Worm (Caenorhabditis elegans) whole organism, mixed stage, embryonic: ENCODE measurements around the gene srj-54.

Experiments used
- bed-3 ChIP-seq: fragments of 200-800 bp; sonication (Bioruptor generic); optimal IDR thresholded peaks from 3 replicates; lab custom pipeline; 2018; ENCODE audit warnings: mild to moderate bottlenecking, missing genetic modification characterization, moderate library complexity, missing compliant biosample characterization
- blmp-1 ChIP-seq: fragments of 150-350 bp; optimal IDR thresholded peaks from 2 replicates; lab custom pipeline; 2014; ENCODE audit warnings: missing biosample characterization, missing genetic modification characterization
- ceh-39 ChIP-seq: fragments of 150-350 bp; optimal IDR thresholded peaks from 2 replicates; lab custom pipeline; 2014; ENCODE audit warnings: missing biosample characterization, missing genetic modification characterization
- ceh-43 ChIP-seq: fragments of 200-800 bp; sonication (Bioruptor generic); optimal IDR thresholded peaks from 2 replicates; lab custom pipeline; 2018; ENCODE audit warnings: mild to moderate bottlenecking, missing genetic modification characterization, moderate library complexity, missing compliant biosample characterization
- ceh-83 ChIP-seq: fragments of 200-800 bp; sonication (Bioruptor generic); optimal IDR thresholded peaks from 2 replicates; lab custom pipeline; 2018; ENCODE audit warnings: mild to moderate bottlenecking, missing genetic modification characterization, missing compliant biosample characterization
- ces-1 ChIP-seq: fragments of 150-350 bp; optimal IDR thresholded peaks from 2 replicates; lab custom pipeline; 2014; ENCODE audit warnings: missing biosample characterization, missing genetic modification reagents, missing genetic modification characterization
- cnd-1 ChIP-seq: fragments of 200-800 bp; sonication (Bioruptor generic); optimal IDR thresholded peaks from 2 replicates; lab custom pipeline; 2018; ENCODE audit warnings: mild to moderate bottlenecking, missing genetic modification characterization, missing compliant biosample characterization
- drap-1 ChIP-seq: fragments of 200-800 bp; sonication (Bioruptor generic); optimal IDR thresholded peaks from 3 replicates; lab custom pipeline; 2018; ENCODE audit warnings: mild to moderate bottlenecking, missing genetic modification characterization, missing compliant biosample characterization
- elt-1 ChIP-seq: sonication (generic microtip); optimal IDR thresholded peaks from 2 replicates; lab custom pipeline; 2017; ENCODE audit warnings: missing genetic modification characterization, mild to moderate bottlenecking, missing compliant biosample characterization, antibody characterized with exemption, moderate library complexity, borderline replicate concordance; ENCODE audit not compliant: insufficient read depth
- elt-3 ChIP-seq: fragments of 150-350 bp; optimal IDR thresholded peaks from 2 replicates; lab custom pipeline; 2014; ENCODE audit warnings: missing biosample characterization, missing genetic modification characterization
- flh-1 ChIP-seq: fragments of 200-800 bp; sonication (Bioruptor generic); optimal IDR thresholded peaks from 2 replicates; lab custom pipeline; 2018; ENCODE audit warnings: mild to moderate bottlenecking, missing genetic modification characterization, moderate library complexity, missing compliant biosample characterization
- hlh-1 ChIP-seq: fragments of 150-350 bp; optimal IDR thresholded peaks from 2 replicates; lab custom pipeline; 2014; ENCODE audit warnings: missing biosample characterization, missing genetic modification reagents, missing genetic modification characterization
- lin-32 ChIP-seq: fragments of 200-800 bp; sonication (Bioruptor generic); optimal IDR thresholded peaks from 2 replicates; lab custom pipeline; 2018; ENCODE audit warnings: mild to moderate bottlenecking, missing genetic modification characterization, missing compliant biosample characterization
- lsy-2 ChIP-seq: fragments of 150-350 bp; optimal IDR thresholded peaks from 2 replicates; lab custom pipeline; 2014; ENCODE audit warnings: missing biosample characterization, missing genetic modification characterization
- mab-5 ChIP-seq: fragments of 150-350 bp; optimal IDR thresholded peaks from 2 replicates; lab custom pipeline; 2014; ENCODE audit warnings: missing biosample characterization, missing genetic modification characterization
- mep-1 ChIP-seq: fragments of 150-350 bp; optimal IDR thresholded peaks from 2 replicates; lab custom pipeline; 2017; ENCODE audit warnings: missing biosample characterization, missing genetic modification reagents, missing genetic modification characterization, inconsistent platforms
- mls-2 ChIP-seq: sonication (generic microtip); optimal IDR thresholded peaks from 2 replicates; lab custom pipeline; 2016; ENCODE audit warnings: mild to moderate bottlenecking, missing genetic modification characterization, moderate library complexity, missing compliant biosample characterization
- nhr-12 ChIP-seq: fragments of 150-350 bp; optimal IDR thresholded peaks from 2 replicates; lab custom pipeline; 2014; ENCODE audit warnings: missing biosample characterization, missing genetic modification characterization
- nhr-2 ChIP-seq: fragments of 150-350 bp; optimal IDR thresholded peaks from 2 replicates; lab custom pipeline; 2014; ENCODE audit warnings: missing biosample characterization, missing genetic modification characterization
- nhr-237 ChIP-seq: fragments of 150-350 bp; optimal IDR thresholded peaks from 2 replicates; lab custom pipeline; 2014; ENCODE audit warnings: missing biosample characterization, missing genetic modification characterization
- nhr-28 ChIP-seq: fragments of 150-350 bp; optimal IDR thresholded peaks from 2 replicates; lab custom pipeline; 2014; ENCODE audit warnings: missing biosample characterization, missing genetic modification characterization
- nhr-76 ChIP-seq: sonication (generic microtip); optimal IDR thresholded peaks from 2 replicates; lab custom pipeline; 2017; ENCODE audit warnings: missing biosample characterization, missing genetic modification characterization
- pha-4 ChIP-seq: fragments of 150-350 bp; optimal IDR thresholded peaks from 2 replicates; lab custom pipeline; 2018; ENCODE audit warnings: missing biosample characterization, missing genetic modification reagents, missing genetic modification characterization
- sptf-1 ChIP-seq: sonication (generic microtip); optimal IDR thresholded peaks from 2 replicates; lab custom pipeline; 2017; ENCODE audit warnings: mild to moderate bottlenecking, missing genetic modification characterization, moderate library complexity, missing compliant biosample characterization
- tbx-8 ChIP-seq: fragments of 200-800 bp; sonication (Bioruptor generic); optimal IDR thresholded peaks from 2 replicates; lab custom pipeline; 2018; ENCODE audit warnings: mild to moderate bottlenecking, missing genetic modification characterization, moderate library complexity, missing compliant biosample characterization
- unc-39 ChIP-seq: fragments of 150-350 bp; optimal IDR thresholded peaks from 2 replicates; lab custom pipeline; 2014; ENCODE audit warnings: missing biosample characterization, missing genetic modification characterization
- unc-62 ChIP-seq: fragments of 150-350 bp; optimal IDR thresholded peaks from 2 replicates; lab custom pipeline; 2014; ENCODE audit warnings: missing biosample characterization, missing genetic modification reagents, missing genetic modification characterization
- zip-8 ChIP-seq: fragments of 150-350 bp; optimal IDR thresholded peaks from 2 replicates; lab custom pipeline; 2014; ENCODE audit warnings: missing biosample characterization, missing genetic modification characterization
- ztf-11 ChIP-seq: fragments of 150-350 bp; optimal IDR thresholded peaks from 2 replicates; lab custom pipeline; 2014; ENCODE audit warnings: missing biosample characterization, missing genetic modification characterization

The srj-54 gene

DNA sequence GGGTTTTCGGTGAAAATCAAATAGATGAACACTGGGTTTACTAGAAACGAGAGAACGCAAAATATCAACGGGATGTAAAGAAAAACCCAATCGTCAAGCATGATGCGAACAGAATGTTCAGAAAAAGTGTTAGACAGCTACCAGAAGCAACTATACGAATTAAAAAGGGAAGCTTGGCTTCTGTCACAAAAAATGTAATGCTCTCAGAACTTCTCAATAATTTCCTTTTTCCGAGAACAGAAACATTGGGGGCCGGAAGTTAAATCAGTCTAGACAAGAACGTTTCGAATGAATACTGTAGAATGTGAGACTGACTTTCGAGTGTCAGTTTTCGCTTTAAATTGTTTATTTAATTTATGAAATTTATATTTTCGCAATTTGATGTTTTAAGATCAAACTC lies at the start of gene srj-54:
TSS of gene srj-54 (minus strand) at position 101 of the 400 bp plus-strand sequence.
- TF ChIP-seq nhr-28 (no peak), ceh-43 (GFP tag; lab: Kevin White, UChicago) (no peak), unc-62 (GFP tag; lab: Kevin White, UChicago) (no peak), blmp-1 (tag; lab: Kevin White, UChicago) (no peak), nhr-12 (tag; lab: Kevin White, UChicago) (no peak), cnd-1 (no peak), tbx-8 (GFP tag; lab: Kevin White, UChicago) (no peak), mep-1 (tag; lab: Kevin White, UChicago) (no peak), hlh-1 (no peak), nhr-76 (tag; lab: Kevin White, UChicago) (no peak), zip-8 (no peak), sptf-1 (no peak), nhr-237 (tag; lab: Kevin White, UChicago) (no peak), elt-3 (tag; lab: Kevin White, UChicago) (no peak), elt-1 (no peak), pha-4 (no peak), flh-1 (GFP tag; lab: Kevin White, UChicago) (no peak), unc-39 (tag; lab: Kevin White, UChicago) (no peak), mab-5 (tag; lab: Kevin White, UChicago) (no peak)

DNA sequence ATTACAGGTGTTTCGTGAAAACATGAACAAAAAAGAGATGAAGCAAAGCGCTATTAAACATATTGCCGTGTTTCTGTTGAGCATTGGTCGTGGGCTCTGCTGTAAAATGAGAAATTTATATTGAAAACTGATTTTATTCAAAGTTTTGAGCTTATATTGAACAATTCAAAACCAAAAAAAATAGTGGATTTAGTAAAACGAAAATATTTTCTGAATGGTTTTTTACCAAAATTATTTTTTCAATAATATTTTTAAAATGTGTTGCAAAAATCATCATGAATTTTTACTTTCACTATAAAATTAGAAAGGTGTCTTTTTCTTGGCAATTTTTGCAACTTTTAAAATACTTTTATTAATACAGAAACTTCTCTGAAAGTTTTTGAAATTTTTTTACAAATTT lies 43.6 kb upstream of the srj-54 start, which contains the start of gene C31B8.7:
TSS of gene C31B8.7 (minus strand) at position 101 of the 400 bp plus-strand sequence.
- TF ChIP-seq ceh-83 (GFP tag; lab: Kevin White, UChicago) (no peak), elt-1 (no peak), cnd-1 (no peak), hlh-1 (no peak), blmp-1 (tag; lab: Kevin White, UChicago) (no peak)
- TF ChIP-seq, all 35 proteins: peak for 0

DNA sequence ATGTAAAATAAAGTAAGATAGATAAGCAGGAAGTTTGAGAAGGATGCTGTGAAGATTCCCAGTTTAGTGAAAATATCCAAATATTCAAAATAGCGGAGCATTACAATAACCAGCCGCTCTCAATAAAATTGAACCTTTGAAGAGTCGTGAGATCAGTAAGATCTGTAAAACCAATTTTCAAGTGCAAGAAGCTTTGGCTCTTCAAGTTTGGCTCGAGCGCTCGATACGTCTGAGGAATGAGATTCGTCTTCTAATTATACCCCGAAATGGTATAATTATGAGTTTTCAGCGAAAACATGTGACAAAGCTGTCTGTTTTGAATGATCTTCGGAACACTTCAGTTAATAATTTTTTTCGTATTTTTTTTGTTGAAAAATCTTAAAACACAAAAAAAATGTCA lies 40.2 kb upstream of the srj-54 start, which contains the start of gene str-46:
TSS of gene str-46 (minus strand) at position 101 of the 400 bp plus-strand sequence.
- TF ChIP-seq nhr-237 (tag; lab: Kevin White, UChicago) (no peak), ces-1 (no peak), drap-1 (GFP tag; lab: Kevin White, UChicago) (no peak), unc-39 (tag; lab: Kevin White, UChicago) (no peak)
- TF ChIP-seq, all 35 proteins: peak for 0

DNA sequence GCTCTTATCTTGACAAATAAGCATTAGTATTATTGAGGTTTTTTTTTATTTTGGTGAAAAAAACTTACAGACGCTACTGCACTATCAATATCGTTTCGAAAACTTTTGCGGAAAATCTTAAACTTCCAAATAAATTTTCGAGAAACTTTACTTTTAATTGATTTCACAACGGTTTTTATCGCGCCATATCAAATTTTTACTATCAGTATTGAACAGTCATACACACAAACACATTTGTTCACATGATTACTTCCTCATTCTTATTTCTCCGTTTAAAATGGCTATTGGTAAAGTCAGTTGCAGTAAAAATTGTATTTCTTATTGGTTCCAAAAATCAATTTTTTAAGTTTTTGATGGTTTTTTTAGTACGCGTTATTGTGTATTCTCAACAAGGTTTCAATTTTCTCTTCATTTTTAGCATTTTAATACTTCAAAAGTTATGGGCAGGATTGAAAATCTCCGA lies 36.6 kb upstream of the srj-54 start, which contains the start of gene pals-32:
TSS of gene pals-32 (plus strand) at position 413 of the 463 bp plus-strand sequence.
- TF ChIP-seq hlh-1 (no peak), unc-39 (tag; lab: Kevin White, UChicago) (no peak), nhr-2 (no peak), ceh-39 (tag; lab: Kevin White, UChicago) (no peak), lsy-2 (tag; lab: Kevin White, UChicago) (no peak), mls-2 (tag; lab: Kevin White, UChicago) (no peak), ztf-11 (tag; lab: Kevin White, UChicago) (no peak), nhr-76 (tag; lab: Kevin White, UChicago) (no peak), sptf-1 (no peak), flh-1 (GFP tag; lab: Kevin White, UChicago) (no peak), lin-32 (GFP tag; lab: Kevin White, UChicago) (no peak), ces-1 (no peak), elt-3 (tag; lab: Kevin White, UChicago) (no peak), cnd-1 (no peak), nhr-237 (tag; lab: Kevin White, UChicago) (no peak), drap-1 (GFP tag; lab: Kevin White, UChicago) (no peak), elt-1 (no peak), nhr-28 (no peak)

- TF ChIP-seq ceh-43 (GFP tag; lab: Kevin White, UChicago) (no peak), mls-2 (tag; lab: Kevin White, UChicago) (no peak), nhr-76 (tag; lab: Kevin White, UChicago) (no peak), nhr-237 (tag; lab: Kevin White, UChicago) (no peak), cnd-1 (no peak), ceh-83 (GFP tag; lab: Kevin White, UChicago) (no peak), flh-1 (GFP tag; lab: Kevin White, UChicago) (no peak), ces-1 (no peak), mep-1 (tag; lab: Kevin White, UChicago) (no peak), unc-39 (tag; lab: Kevin White, UChicago) (no peak), elt-1 (no peak)
These were observed 33.3 kb upstream of the srj-54 start, which contains the start of gene srh-127 for ce11 chrV:2892976-2893375. Gene srh-127 (plus strand): TSS chrV:2893276.

DNA sequence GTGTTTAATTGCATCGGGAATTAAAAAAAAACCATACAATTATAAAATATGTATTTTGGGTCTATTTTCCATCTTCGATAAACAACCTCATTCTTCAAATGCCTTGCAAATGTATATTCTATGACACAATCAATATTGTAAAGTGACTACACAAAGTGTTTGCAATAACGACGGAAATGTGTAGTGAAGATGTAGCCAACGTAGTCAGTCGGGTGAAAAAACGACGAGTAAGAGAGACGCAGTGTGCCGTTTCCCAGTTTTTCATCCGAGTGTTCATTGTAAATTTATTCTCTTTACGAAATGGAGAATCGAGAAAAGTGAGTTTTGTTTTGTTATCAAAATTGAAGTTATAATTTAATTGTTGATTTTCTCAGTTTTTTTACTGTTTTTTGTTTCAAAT lies 32.3 kb upstream of the srj-54 start, which contains the start of gene F37B4.15:
TSS of gene F37B4.15 (plus strand) at position 301 of the 400 bp plus-strand sequence.
- no peak for TF ChIP-seq lin-32 (GFP tag; lab: Kevin White, UChicago)
- TF ChIP-seq tbx-8 (GFP tag; lab: Kevin White, UChicago) = no peak
- no peak for TF ChIP-seq bed-3 (GFP tag; lab: Kevin White, UChicago)
